Worm (Caenorhabditis elegans): ENCODE data around the gene str-109.

The str-109 gene

ce11 chrV:16163719-16164118, 1.7 kb upstream of the str-109 start, which contains the start of gene F10A3.12:
F10A3.12 (plus strand) TSS chrV:16164019.
- no peak for TF ChIP-seq F10E7.11 (tag; optimal IDR thresholded peaks at IDR 0.05)
- no peak for TF ChIP-seq egl-18 (GFP tag; IDR thresholded peaks at IDR 0.05)
- TF ChIP-seq hsf-1 (GFP tag; IDR thresholded peaks at IDR 0.05) = no peak
- no peak for TF ChIP-seq zfh-2 (GFP tag; conservative IDR thresholded peaks at IDR 0.05)
- TF ChIP-seq gei-17 (GFP tag; optimal IDR thresholded peaks at IDR 0.05) = no peak
- no peak for TF ChIP-seq ceh-58 (GFP tag; IDR thresholded peaks at IDR 0.05)
- no peak for TF ChIP-seq F57C9.4 (tag; optimal IDR thresholded peaks at IDR 0.05)
- no peak for TF ChIP-seq nhr-90 (tag; optimal IDR thresholded peaks at IDR 0.05)
- no peak for TF ChIP-seq atf-7 (tag; optimal IDR thresholded peaks at IDR 0.05)

- peak; percentile 85 for TF ChIP-seq cebp-1 (GFP tag; IDR thresholded peaks at IDR 0.05)
- peak; percentile 96 for TF ChIP-seq cebp-1 (tag; optimal IDR thresholded peaks at IDR 0.05)
- no peak for TF ChIP-seq ama-1 (optimal IDR thresholded peaks at IDR 0.05)
- TF ChIP-seq ama-1 (GFP tag; optimal IDR thresholded peaks at IDR 0.05) = no peak
Measured at ce11 chrV:16160087-16160486, 1.9 kb downstream of the str-109 start.

- no peak for TF ChIP-seq B0019.2 (GFP tag; conservative IDR thresholded peaks at IDR 0.05)
- no peak for TF ChIP-seq lin-35 (GFP tag; optimal IDR thresholded peaks at IDR 0.05)
- TF ChIP-seq lir-1 (GFP tag; conservative IDR thresholded peaks at IDR 0.05) = no peak
- no peak for TF ChIP-seq ama-1 (optimal IDR thresholded peaks at IDR 0.05)
- TF ChIP-seq ama-1 (GFP tag; optimal IDR thresholded peaks at IDR 0.05) = no peak
- no peak for TF ChIP-seq nhr-120 (GFP tag; IDR thresholded peaks at IDR 0.05)
- TF ChIP-seq ceh-27 (GFP tag; optimal IDR thresholded peaks at IDR 0.05) = no peak
- TF ChIP-seq nhr-179 (tag; optimal IDR thresholded peaks at IDR 0.05) = no peak
- no peak for TF ChIP-seq lsl-1 (GFP tag; optimal IDR thresholded peaks at IDR 0.05)
- no peak for TF ChIP-seq hlh-26 (GFP tag; conservative IDR thresholded peaks at IDR 0.05)
- TF ChIP-seq B0336.3 (GFP tag; IDR thresholded peaks at IDR 0.05) = no peak
- TF ChIP-seq aptf-3 (GFP tag; IDR thresholded peaks at IDR 0.05) = no peak
- no peak for TF ChIP-seq F23B12.7 (tag; optimal IDR thresholded peaks at IDR 0.05; ENCODE audit: insufficient read depth)
Measured at ce11 chrV:16159594-16159993, 2.4 kb downstream of the str-109 start, which contains the start of gene F10A3.17. F10A3.17 (minus strand) TSS chrV:16159694.

- TF ChIP-seq bed-1 (GFP tag; IDR thresholded peaks at IDR 0.05) = no peak
- no peak for TF ChIP-seq akir-1 (GFP tag; optimal IDR thresholded peaks at IDR 0.05)
- TF ChIP-seq tlf-1 (GFP tag; optimal IDR thresholded peaks at IDR 0.05) = no peak
- no peak for TF ChIP-seq fkh-3 (tag; optimal IDR thresholded peaks at IDR 0.05)
- TF ChIP-seq hsf-1 (GFP tag; IDR thresholded peaks at IDR 0.05) = no peak
- TF ChIP-seq B0336.3 (GFP tag; IDR thresholded peaks at IDR 0.05) = no peak
- no peak for TF ChIP-seq Y79H2A.3 (GFP tag; conservative IDR thresholded peaks at IDR 0.05)
- TF ChIP-seq F22D6.2 (tag; optimal IDR thresholded peaks at IDR 0.05) = no peak
- TF ChIP-seq lin-54 (GFP tag; optimal IDR thresholded peaks at IDR 0.05) = no peak
- no peak for TF ChIP-seq B0035.1 (tag; optimal IDR thresholded peaks at IDR 0.05)
- no peak for TF ChIP-seq snpc-4 (GFP tag; optimal IDR thresholded peaks at IDR 0.05)
- no peak for TF ChIP-seq snpc-4 (tag; optimal IDR thresholded peaks at IDR 0.05)
- TF ChIP-seq mes-4 (tag; optimal IDR thresholded peaks at IDR 0.05) = no peak
- TF ChIP-seq repo-1 (tag; optimal IDR thresholded peaks at IDR 0.05) = no peak
- TF ChIP-seq rec-8 (tag; optimal IDR thresholded peaks at IDR 0.05) = no peak
- TF ChIP-seq cebp-1 (GFP tag; IDR thresholded peaks at IDR 0.05) = no peak
- no peak for TF ChIP-seq cebp-1 (tag; optimal IDR thresholded peaks at IDR 0.05)
Measured at ce11 chrV:16158391-16158790, 3.6 kb downstream of the str-109 start, which contains the start of gene str-99. str-99 (minus strand) TSS chrV:16158491.
